Worm (Caenorhabditis elegans) whole organism, late embryonic: ENCODE data around the gene R31.2.

ENCODE experiments used
- K02D7.2 ChIP-seq: sonication (generic microtip); optimal IDR thresholded peaks from 2 replicates; lab custom pipeline; 2017; ENCODE audit warnings: mild to moderate bottlenecking, missing genetic modification characterization, missing compliant biosample characterization
- ama-1 ChIP-seq: fragments of 150-350 bp; optimal IDR thresholded peaks from 2 replicates; lab custom pipeline; 2014
- ceh-18 ChIP-seq: sonication (generic microtip); optimal IDR thresholded peaks from 2 replicates; lab custom pipeline; 2016; ENCODE audit warnings: missing genetic modification characterization, missing compliant biosample characterization
- ceh-2 ChIP-seq: sonication (generic microtip); optimal IDR thresholded peaks from 2 replicates; lab custom pipeline; 2016; ENCODE audit warnings: missing genotype, missing genetic modification characterization, missing compliant biosample characterization
- ceh-30 ChIP-seq: fragments of 150-350 bp; optimal IDR thresholded peaks from 2 replicates; lab custom pipeline; 2014; ENCODE audit warnings: missing biosample characterization, missing genetic modification characterization
- ceh-9 ChIP-seq: sonication (generic microtip); optimal IDR thresholded peaks from 2 replicates; lab custom pipeline; 2016; ENCODE audit warnings: mild to moderate bottlenecking, missing genetic modification characterization, inconsistent platforms, missing compliant biosample characterization
- dmd-4 ChIP-seq: sonication (generic microtip); optimal IDR thresholded peaks from 2 replicates; lab custom pipeline; 2016; ENCODE audit warnings: borderline replicate concordance, missing genetic modification characterization, missing compliant biosample characterization
- dve-1 ChIP-seq: sonication (generic microtip); optimal IDR thresholded peaks from 2 replicates; lab custom pipeline; 2017; ENCODE audit warnings: antibody characterized with exemption, mild to moderate bottlenecking, missing genetic modification characterization, missing compliant biosample characterization
- fkh-10 ChIP-seq: fragments of 150-350 bp; optimal IDR thresholded peaks from 2 replicates; lab custom pipeline; 2014; ENCODE audit warnings: missing biosample characterization, missing genetic modification reagents, missing genetic modification characterization
- nhr-11 ChIP-seq: fragments of 150-350 bp; optimal IDR thresholded peaks from 2 replicates; lab custom pipeline; 2014; ENCODE audit warnings: missing biosample characterization, missing genetic modification characterization
- pha-2 ChIP-seq: sonication (generic microtip); optimal IDR thresholded peaks from 2 replicates; lab custom pipeline; 2017; ENCODE audit warnings: mild to moderate bottlenecking, missing genetic modification characterization, missing compliant biosample characterization
- tbx-2 ChIP-seq: sonication (generic microtip); optimal IDR thresholded peaks from 2 replicates; lab custom pipeline; 2016; ENCODE audit warnings: missing genetic modification characterization, missing compliant biosample characterization
- unc-86 ChIP-seq: sonication (generic microtip); optimal IDR thresholded peaks from 2 replicates; lab custom pipeline; 2016; ENCODE audit warnings: missing genetic modification characterization, missing compliant biosample characterization

ce11 chrV:11883215-11883614 lies 34.2 kb upstream of the R31.2 start:
- TF ChIP-seq K02D7.2 (tag; lab: Kevin White, UChicago) (no peak), nhr-11 (no peak), tbx-2 (tag; lab: Kevin White, UChicago) (no peak), fkh-10 (no peak), ceh-18 (tag; lab: Kevin White, UChicago) (no peak), ama-1 (lab: Kevin White, UChicago) (no peak), dmd-4 (tag; lab: Kevin White, UChicago) (no peak), ceh-30 (tag; lab: Kevin White, UChicago) (no peak), ceh-2 (tag; lab: Kevin White, UChicago) (no peak), dve-1 (tag; lab: Kevin White, UChicago) (no peak), unc-86 (no peak), pha-2 (tag; lab: Kevin White, UChicago) (no peak), ceh-9 (tag; lab: Kevin White, UChicago) (no peak)
